Worm (Caenorhabditis elegans) whole organism, mixed stage, embryonic: ENCODE results near the gene srt-27.

Experiments
- mep-1 ChIP-seq: fragments of 150-350 bp; optimal IDR thresholded peaks from 2 replicates; lab custom pipeline; 2017; ENCODE audit warnings: missing biosample characterization, missing genetic modification reagents, missing genetic modification characterization, inconsistent platforms
- pha-4 ChIP-seq: fragments of 150-350 bp; optimal IDR thresholded peaks from 2 replicates; lab custom pipeline; 2018; ENCODE audit warnings: missing biosample characterization, missing genetic modification reagents, missing genetic modification characterization

DNA sequence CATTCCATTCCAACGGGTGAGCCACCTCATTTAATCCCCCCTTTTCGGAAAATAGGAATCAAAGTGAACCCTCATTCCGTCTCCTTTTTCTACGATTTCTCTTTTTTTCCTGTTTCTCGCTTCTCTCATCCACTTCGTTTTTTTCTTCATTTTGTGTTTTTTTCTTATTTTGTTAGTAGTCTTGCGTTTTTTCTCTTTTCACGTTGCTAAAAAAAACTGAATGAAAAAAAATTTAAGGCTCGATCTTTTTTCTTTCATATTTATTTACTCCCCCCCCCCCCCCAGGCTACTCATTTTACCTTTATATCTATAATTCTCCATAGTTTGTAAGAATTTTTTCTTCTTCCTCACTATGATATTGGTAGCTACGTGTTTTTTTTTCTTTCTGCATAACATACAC, 43.0 kb downstream of the srt-27 start:
- no peak for TF ChIP-seq pha-4 (tag; lab: Kevin White, UChicago)
- TF ChIP-seq mep-1 (tag; lab: Kevin White, UChicago) = no peak
